Worm (Caenorhabditis elegans) whole organism, mixed stage, embryonic: ENCODE measurements around the gene nkb-3.

Experiments used
- M03D4.4 ChIP-seq: sonication (generic microtip); optimal IDR thresholded peaks from 2 replicates; lab custom pipeline; 2017; ENCODE audit warnings: mild to moderate bottlenecking, missing genetic modification characterization, missing compliant biosample characterization
- bed-3 ChIP-seq: fragments of 200-800 bp; sonication (Bioruptor generic); optimal IDR thresholded peaks from 3 replicates; lab custom pipeline; 2018; ENCODE audit warnings: mild to moderate bottlenecking, missing genetic modification characterization, moderate library complexity, missing compliant biosample characterization
- blmp-1 ChIP-seq: fragments of 150-350 bp; optimal IDR thresholded peaks from 2 replicates; lab custom pipeline; 2014; ENCODE audit warnings: missing biosample characterization, missing genetic modification characterization
- ceh-39 ChIP-seq: fragments of 150-350 bp; optimal IDR thresholded peaks from 2 replicates; lab custom pipeline; 2014; ENCODE audit warnings: missing biosample characterization, missing genetic modification characterization
- ceh-43 ChIP-seq: fragments of 200-800 bp; sonication (Bioruptor generic); optimal IDR thresholded peaks from 2 replicates; lab custom pipeline; 2018; ENCODE audit warnings: mild to moderate bottlenecking, missing genetic modification characterization, moderate library complexity, missing compliant biosample characterization
- ceh-83 ChIP-seq: fragments of 200-800 bp; sonication (Bioruptor generic); optimal IDR thresholded peaks from 2 replicates; lab custom pipeline; 2018; ENCODE audit warnings: mild to moderate bottlenecking, missing genetic modification characterization, missing compliant biosample characterization
- ces-1 ChIP-seq: fragments of 150-350 bp; optimal IDR thresholded peaks from 2 replicates; lab custom pipeline; 2014; ENCODE audit warnings: missing biosample characterization, missing genetic modification reagents, missing genetic modification characterization
- cnd-1 ChIP-seq: fragments of 200-800 bp; sonication (Bioruptor generic); optimal IDR thresholded peaks from 2 replicates; lab custom pipeline; 2018; ENCODE audit warnings: mild to moderate bottlenecking, missing genetic modification characterization, missing compliant biosample characterization
- drap-1 ChIP-seq: fragments of 200-800 bp; sonication (Bioruptor generic); optimal IDR thresholded peaks from 3 replicates; lab custom pipeline; 2018; ENCODE audit warnings: mild to moderate bottlenecking, missing genetic modification characterization, missing compliant biosample characterization
- elt-1 ChIP-seq: sonication (generic microtip); optimal IDR thresholded peaks from 2 replicates; lab custom pipeline; 2017; ENCODE audit warnings: missing genetic modification characterization, mild to moderate bottlenecking, missing compliant biosample characterization, antibody characterized with exemption, moderate library complexity, borderline replicate concordance; ENCODE audit not compliant: insufficient read depth
- elt-3 ChIP-seq: fragments of 150-350 bp; optimal IDR thresholded peaks from 2 replicates; lab custom pipeline; 2014; ENCODE audit warnings: missing biosample characterization, missing genetic modification characterization
- flh-1 ChIP-seq: fragments of 200-800 bp; sonication (Bioruptor generic); optimal IDR thresholded peaks from 2 replicates; lab custom pipeline; 2018; ENCODE audit warnings: mild to moderate bottlenecking, missing genetic modification characterization, moderate library complexity, missing compliant biosample characterization
- ham-2 ChIP-seq: fragments of 200-800 bp; sonication (Bioruptor generic); optimal IDR thresholded peaks from 2 replicates; lab custom pipeline; 2018; ENCODE audit warnings: mild to moderate bottlenecking, missing genetic modification characterization, missing compliant biosample characterization
- hlh-1 ChIP-seq: fragments of 150-350 bp; optimal IDR thresholded peaks from 2 replicates; lab custom pipeline; 2014; ENCODE audit warnings: missing biosample characterization, missing genetic modification reagents, missing genetic modification characterization
- lin-13 ChIP-seq: fragments of 150-350 bp; optimal IDR thresholded peaks from 2 replicates; lab custom pipeline; 2014; ENCODE audit warnings: missing biosample characterization, missing genetic modification characterization
- lin-32 ChIP-seq: fragments of 200-800 bp; sonication (Bioruptor generic); optimal IDR thresholded peaks from 2 replicates; lab custom pipeline; 2018; ENCODE audit warnings: mild to moderate bottlenecking, missing genetic modification characterization, missing compliant biosample characterization
- lsy-2 ChIP-seq: fragments of 150-350 bp; optimal IDR thresholded peaks from 2 replicates; lab custom pipeline; 2014; ENCODE audit warnings: missing biosample characterization, missing genetic modification characterization
- mab-5 ChIP-seq: fragments of 150-350 bp; optimal IDR thresholded peaks from 2 replicates; lab custom pipeline; 2014; ENCODE audit warnings: missing biosample characterization, missing genetic modification characterization
- mep-1 ChIP-seq: fragments of 150-350 bp; optimal IDR thresholded peaks from 2 replicates; lab custom pipeline; 2017; ENCODE audit warnings: missing biosample characterization, missing genetic modification reagents, missing genetic modification characterization, inconsistent platforms
- mls-2 ChIP-seq: sonication (generic microtip); optimal IDR thresholded peaks from 2 replicates; lab custom pipeline; 2016; ENCODE audit warnings: mild to moderate bottlenecking, missing genetic modification characterization, moderate library complexity, missing compliant biosample characterization
- nhr-2 ChIP-seq: fragments of 150-350 bp; optimal IDR thresholded peaks from 2 replicates; lab custom pipeline; 2014; ENCODE audit warnings: missing biosample characterization, missing genetic modification characterization
- nhr-237 ChIP-seq: fragments of 150-350 bp; optimal IDR thresholded peaks from 2 replicates; lab custom pipeline; 2014; ENCODE audit warnings: missing biosample characterization, missing genetic modification characterization
- nhr-28 ChIP-seq: fragments of 150-350 bp; optimal IDR thresholded peaks from 2 replicates; lab custom pipeline; 2014; ENCODE audit warnings: missing biosample characterization, missing genetic modification characterization
- nhr-76 ChIP-seq: sonication (generic microtip); optimal IDR thresholded peaks from 2 replicates; lab custom pipeline; 2017; ENCODE audit warnings: missing biosample characterization, missing genetic modification characterization
- pha-4 ChIP-seq: fragments of 150-350 bp; optimal IDR thresholded peaks from 2 replicates; lab custom pipeline; 2018; ENCODE audit warnings: missing biosample characterization, missing genetic modification reagents, missing genetic modification characterization
- snpc-4 ChIP-seq: fragments of 150-350 bp; optimal IDR thresholded peaks from 2 replicates; lab custom pipeline; 2014; ENCODE audit warnings: missing biosample characterization, missing genetic modification characterization
- sptf-1 ChIP-seq: sonication (generic microtip); optimal IDR thresholded peaks from 2 replicates; lab custom pipeline; 2017; ENCODE audit warnings: mild to moderate bottlenecking, missing genetic modification characterization, moderate library complexity, missing compliant biosample characterization
- tbx-8 ChIP-seq: fragments of 200-800 bp; sonication (Bioruptor generic); optimal IDR thresholded peaks from 2 replicates; lab custom pipeline; 2018; ENCODE audit warnings: mild to moderate bottlenecking, missing genetic modification characterization, moderate library complexity, missing compliant biosample characterization
- unc-120 ChIP-seq: sonication (generic microtip); optimal IDR thresholded peaks from 2 replicates; lab custom pipeline; 2017; ENCODE audit warnings: missing genetic modification characterization, missing compliant biosample characterization; ENCODE audit not compliant: poor library complexity, severe bottlenecking
- unc-62 ChIP-seq: fragments of 150-350 bp; optimal IDR thresholded peaks from 2 replicates; lab custom pipeline; 2014; ENCODE audit warnings: missing biosample characterization, missing genetic modification reagents, missing genetic modification characterization
- zip-8 ChIP-seq: fragments of 150-350 bp; optimal IDR thresholded peaks from 2 replicates; lab custom pipeline; 2014; ENCODE audit warnings: missing biosample characterization, missing genetic modification characterization

nkb-3 gene

ce11 chrX:13729724-13730123 lies 40.6 kb downstream of the nkb-3 start:
- TF ChIP-seq M03D4.4 (tag; lab: Kevin White, UChicago) (no peak), unc-120 (no peak), cnd-1 (no peak), zip-8 (no peak), sptf-1 (tag; lab: Kevin White, UChicago) (no peak), nhr-237 (tag; lab: Kevin White, UChicago) (no peak), elt-1 (tag; lab: Kevin White, UChicago) (no peak), nhr-28 (tag; lab: Kevin White, UChicago) (no peak), nhr-2 (no peak), mls-2 (tag; lab: Kevin White, UChicago) (no peak), ceh-39 (tag; lab: Kevin White, UChicago) (no peak), ham-2 (GFP tag; lab: Kevin White, UChicago) (no peak), bed-3 (GFP tag; lab: Kevin White, UChicago) (no peak), elt-3 (tag; lab: Kevin White, UChicago) (no peak), unc-62 (GFP tag; lab: Kevin White, UChicago) (no peak), blmp-1 (no peak)

- TF ChIP-seq zip-8 (no peak), elt-1 (tag; lab: Kevin White, UChicago) (no peak), flh-1 (GFP tag; lab: Kevin White, UChicago) (no peak), nhr-237 (tag; lab: Kevin White, UChicago) (no peak), ham-2 (GFP tag; lab: Kevin White, UChicago) (no peak), mep-1 (tag; lab: Kevin White, UChicago) (no peak), sptf-1 (tag; lab: Kevin White, UChicago) (no peak), pha-4 (tag; lab: Kevin White, UChicago) (no peak), ceh-43 (GFP tag; lab: Kevin White, UChicago) (no peak), M03D4.4 (tag; lab: Kevin White, UChicago) (no peak), ceh-39 (tag; lab: Kevin White, UChicago) (no peak)
Measured at ce11 chrX:13728991-13729390, 41.4 kb downstream of the nkb-3 start.

- TF ChIP-seq hlh-1 (tag; lab: Kevin White, UChicago) (peak; percentile 47), snpc-4 (tag; lab: Kevin White, UChicago) (no peak), mep-1 (tag; lab: Kevin White, UChicago) (peak; percentile 63), lin-13 (peak; percentile 62), lsy-2 (tag; lab: Kevin White, UChicago) (peak; percentile 33), unc-62 (GFP tag; lab: Kevin White, UChicago) (peak; percentile 16), ceh-39 (tag; lab: Kevin White, UChicago) (peak; percentile 84), elt-1 (tag; lab: Kevin White, UChicago) (no peak), nhr-2 (peak; percentile 11), ces-1 (GFP tag; lab: Kevin White, UChicago) (peak; percentile 33)
- TF ChIP-seq, all 35 proteins: peak for 8
Measured at ce11 chrX:13726874-13727343, 43.4 kb downstream of the nkb-3 start, which contains the start of gene pix-1. Gene pix-1, plus strand, starts transcription at chrX:13727293.

ce11 chrX:13726285-13726684 lies 44.1 kb downstream of the nkb-3 start:
- no peak for TF ChIP-seq ceh-83
- TF ChIP-seq bed-3 (GFP tag; lab: Kevin White, UChicago) = no peak
- no peak for TF ChIP-seq unc-62 (GFP tag; lab: Kevin White, UChicago)
- no peak for TF ChIP-seq unc-120
- no peak for TF ChIP-seq nhr-237 (tag; lab: Kevin White, UChicago)
- no peak for TF ChIP-seq M03D4.4 (tag; lab: Kevin White, UChicago)
- TF ChIP-seq nhr-2 = no peak
- no peak for TF ChIP-seq lsy-2 (tag; lab: Kevin White, UChicago)
- TF ChIP-seq flh-1 (GFP tag; lab: Kevin White, UChicago) = no peak
- TF ChIP-seq elt-1 (tag; lab: Kevin White, UChicago) = no peak
- TF ChIP-seq nhr-28 (tag; lab: Kevin White, UChicago) = no peak
- no peak for TF ChIP-seq zip-8
- no peak for TF ChIP-seq tbx-8 (GFP tag; lab: Kevin White, UChicago)
- no peak for TF ChIP-seq snpc-4 (tag; lab: Kevin White, UChicago)
- TF ChIP-seq drap-1 (GFP tag; lab: Kevin White, UChicago) = no peak
- no peak for TF ChIP-seq nhr-76

ce11 chrX:13724364-13724763 lies 46.0 kb downstream of the nkb-3 start, which contains the start of gene K11E4.6:
Gene K11E4.6, plus strand, starts transcription at chrX:13724664.
- no peak for TF ChIP-seq flh-1 (GFP tag; lab: Kevin White, UChicago)
- no peak for TF ChIP-seq mab-5 (tag; lab: Kevin White, UChicago)
- no peak for TF ChIP-seq ham-2 (GFP tag; lab: Kevin White, UChicago)
- no peak for TF ChIP-seq lin-32 (GFP tag; lab: Kevin White, UChicago)
- no peak for TF ChIP-seq lin-13
- TF ChIP-seq ceh-43 (GFP tag; lab: Kevin White, UChicago) = no peak
